Worm (Caenorhabditis elegans): ENCODE data around the gene F45G2.8.

The F45G2.8 gene

DNA sequence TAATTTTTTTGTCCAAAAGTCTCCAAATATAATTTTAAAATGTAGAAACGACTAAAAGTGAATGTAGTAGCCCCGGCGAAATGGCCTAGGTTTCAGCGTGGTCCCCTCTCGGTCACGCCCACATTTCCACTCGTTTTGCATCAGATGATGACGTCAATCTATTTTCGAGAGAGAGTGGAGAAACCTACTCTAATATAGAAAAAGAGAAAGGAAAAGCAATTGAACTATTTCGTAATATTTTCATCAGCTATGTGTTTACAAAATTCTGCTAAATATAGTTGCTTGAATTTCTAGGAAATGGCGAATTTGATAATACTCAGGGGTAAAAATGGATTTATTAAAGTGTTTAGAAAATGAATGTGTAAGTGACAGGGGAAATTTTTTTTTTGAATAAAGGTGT, 20.3 kb upstream of the F45G2.8 start (continued):
- TF ChIP-seq nhr-129 (tag; optimal IDR thresholded peaks at IDR 0.05) (peak; percentile 73), R02D3.7 (tag; optimal IDR thresholded peaks at IDR 0.05) (no peak), gmeb-1 (tag; optimal IDR thresholded peaks at IDR 0.05) (no peak), unc-39 (tag; optimal IDR thresholded peaks at IDR 0.05) (no peak), sem-4 (tag; optimal IDR thresholded peaks at IDR 0.05) (no peak), nhr-25 (tag; optimal IDR thresholded peaks at IDR 0.05) (no peak), blmp-1 (tag; optimal IDR thresholded peaks at IDR 0.05; ENCODE audit: insufficient read depth) (no peak), ztf-11 (tag; optimal IDR thresholded peaks at IDR 0.05) (no peak), peb-1 (tag; optimal IDR thresholded peaks at IDR 0.05) (no peak), fos-1 (tag; optimal IDR thresholded peaks at IDR 0.05) (no peak), lin-39 (tag; optimal IDR thresholded peaks at IDR 0.05) (no peak), mdl-1 (tag; optimal IDR thresholded peaks at IDR 0.05) (no peak), dmd-4 (tag; optimal IDR thresholded peaks at IDR 0.05) (no peak), nhr-21 (tag; optimal IDR thresholded peaks at IDR 0.05) (no peak), ztf-4 (tag; optimal IDR thresholded peaks at IDR 0.05) (no peak), lin-13 (GFP tag; optimal IDR thresholded peaks at IDR 0.05) (peak; percentile 53), Y55F3AM.14 (GFP tag; optimal IDR thresholded peaks at IDR 0.05) (no peak), F13H6.1 (tag; optimal IDR thresholded peaks at IDR 0.05) (no peak), ama-1 (optimal IDR thresholded peaks at IDR 0.05) (no peak), sma-9 (GFP tag; optimal IDR thresholded peaks at IDR 0.05) (peak; percentile 12), sma-9 (tag; optimal IDR thresholded peaks at IDR 0.05) (no peak), mab-5 (tag; optimal IDR thresholded peaks at IDR 0.05) (no peak), nhr-12 (tag; optimal IDR thresholded peaks at IDR 0.05) (no peak), aly-2 (tag; optimal IDR thresholded peaks at IDR 0.05) (no peak)

DNA sequence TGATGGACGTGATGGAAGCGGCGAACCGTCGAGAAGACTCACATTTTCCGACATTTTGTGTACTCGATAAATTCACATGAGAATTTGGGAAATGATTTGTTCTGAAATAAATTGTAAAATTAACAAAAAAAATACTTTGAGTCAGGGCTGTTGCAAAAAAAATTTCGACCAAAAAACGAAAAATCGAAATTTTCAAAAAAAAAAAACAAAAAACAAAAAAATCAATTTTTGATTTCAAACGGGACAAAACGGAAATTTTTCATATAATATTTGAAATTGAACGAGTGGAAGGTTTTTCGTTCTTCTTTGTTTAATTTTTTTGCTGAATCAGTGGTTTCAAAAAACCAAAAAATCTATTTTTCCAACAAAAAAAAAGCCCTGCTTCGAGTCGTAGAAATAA, 19.7 kb upstream of the F45G2.8 start, which contains the start of gene cua-1:
Gene cua-1, minus strand, starts transcription at position 101 of the 400 bp plus-strand sequence.
- TF ChIP-seq unc-62 (GFP tag; optimal IDR thresholded peaks at IDR 0.05), result no peak
- no peak for TF ChIP-seq sma-3 (GFP tag; optimal IDR thresholded peaks at IDR 0.05)
- TF ChIP-seq ztf-1 (GFP tag; conservative IDR thresholded peaks at IDR 0.05), result no peak
- no peak for TF ChIP-seq elt-3 (tag; optimal IDR thresholded peaks at IDR 0.05)
- TF ChIP-seq lin-13 (GFP tag; optimal IDR thresholded peaks at IDR 0.05), result no peak
- TF ChIP-seq ZK546.5 (tag; optimal IDR thresholded peaks at IDR 0.05), result no peak
- no peak for TF ChIP-seq mab-5 (tag; optimal IDR thresholded peaks at IDR 0.05)
- no peak for TF ChIP-seq zag-1 (tag; optimal IDR thresholded peaks at IDR 0.05)
- TF ChIP-seq egl-27 (tag; optimal IDR thresholded peaks at IDR 0.05), result no peak
- no peak for TF ChIP-seq crh-2 (tag; optimal IDR thresholded peaks at IDR 0.05)
- TF ChIP-seq nhr-12 (tag; optimal IDR thresholded peaks at IDR 0.05), result no peak
- TF ChIP-seq unc-39 (tag; optimal IDR thresholded peaks at IDR 0.05), result no peak

DNA sequence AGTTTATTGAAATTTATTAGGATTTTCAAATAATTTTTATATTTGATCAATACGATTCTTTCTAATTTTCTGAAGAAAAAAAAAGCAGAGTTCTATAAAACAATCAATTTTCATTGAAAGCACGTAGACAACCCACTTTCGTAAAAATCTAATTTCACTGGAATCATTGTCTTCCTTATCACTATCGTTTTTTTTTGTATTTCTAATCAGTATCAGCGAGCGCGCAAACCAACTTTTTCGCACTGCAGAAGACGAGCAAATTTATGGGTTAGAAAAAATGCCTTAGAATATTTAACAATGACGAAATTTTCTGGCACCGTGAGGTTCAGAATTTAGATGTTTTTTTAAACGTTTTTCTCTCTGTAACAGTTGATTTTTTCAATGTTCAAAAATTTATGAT, 17.4 kb upstream of the F45G2.8 start:
- TF ChIP-seq sem-4 (tag; optimal IDR thresholded peaks at IDR 0.05) (no peak), fos-1 (tag; optimal IDR thresholded peaks at IDR 0.05) (peak; percentile 31)

DNA sequence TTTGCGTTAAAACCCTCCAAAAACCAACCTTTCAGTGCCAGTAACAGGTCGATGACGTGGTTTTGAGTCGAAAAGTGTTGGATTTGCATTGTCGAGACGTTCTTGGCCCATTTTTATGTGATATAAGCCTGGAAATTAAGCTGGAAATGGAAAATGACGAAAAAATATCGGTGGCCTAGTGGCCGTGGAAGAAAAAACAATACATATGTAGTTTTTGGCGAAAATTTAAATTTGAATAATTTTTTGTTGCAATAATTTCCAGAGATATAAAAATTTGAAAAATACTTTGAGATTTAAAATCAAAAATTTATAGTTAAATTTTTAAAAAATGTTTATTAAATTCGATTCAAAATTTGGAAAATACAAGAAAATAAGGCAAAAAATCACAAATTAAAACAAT, 3.9 kb upstream of the F45G2.8 start, which contains the start of gene ciao-2B:
Gene ciao-2B, minus strand, starts transcription at position 130 of the 400 bp plus-strand sequence.
- TF ChIP-seq dmd-4 (tag; optimal IDR thresholded peaks at IDR 0.05) (no peak), lsy-2 (tag; optimal IDR thresholded peaks at IDR 0.05) (peak in 1 of 2 experiments; percentile 64), C34F6.9 (tag; optimal IDR thresholded peaks at IDR 0.05) (peak; percentile 54), gmeb-1 (tag; optimal IDR thresholded peaks at IDR 0.05) (peak; percentile 90), ztf-11 (tag; optimal IDR thresholded peaks at IDR 0.05) (no peak), nhr-10 (tag; optimal IDR thresholded peaks at IDR 0.05) (no peak), crh-2 (tag; optimal IDR thresholded peaks at IDR 0.05) (peak; percentile 15), nhr-23 (tag; optimal IDR thresholded peaks at IDR 0.05) (no peak), lin-13 (GFP tag; optimal IDR thresholded peaks at IDR 0.05) (peak; percentile 37), unc-55 (GFP tag; optimal IDR thresholded peaks at IDR 0.05) (peak; percentile 63), ztf-4 (tag; optimal IDR thresholded peaks at IDR 0.05) (no peak), nhr-11 (tag; optimal IDR thresholded peaks at IDR 0.05) (no peak), unc-62 (GFP tag; optimal IDR thresholded peaks at IDR 0.05) (no peak), nhr-25 (tag; optimal IDR thresholded peaks at IDR 0.05) (peak; percentile 6)
